Fruit fly (Drosophila melanogaster) whole organism, pupa: ENCODE measurements around the gene CG45049.
A peak's percentile ranks its signal among the peaks of the same experiment; 100 is the strongest.

ENCODE experiments used
- CG10348 ChIP-seq: fragments of 200-800 bp; sonication (Bioruptor generic); IDR thresholded peaks from 2 replicates; pipeline ENCODE4 v1.3.6; 2022; ENCODE audit warnings: missing biosample characterization, missing genetic modification characterization
- CG12605 ChIP-seq: fragments of 200-800 bp; sonication (Bioruptor generic); IDR thresholded peaks from 2 replicates; pipeline ENCODE4 v1.3.6; 2022; ENCODE audit warnings: missing biosample characterization, missing genetic modification characterization
- CG13204 ChIP-seq: fragments of 200-800 bp; sonication (Bioruptor generic); optimal IDR thresholded peaks from 2 replicates; lab custom pipeline; 2018; ENCODE audit warnings: missing biosample characterization, mild to moderate bottlenecking, missing genetic modification characterization, moderate library complexity
- CG14655 ChIP-seq: fragments of 200-800 bp; sonication (Bioruptor generic); optimal IDR thresholded peaks from 3 replicates; lab custom pipeline; 2017; ENCODE audit warnings: mild to moderate bottlenecking, missing biosample characterization, missing genetic modification reagents, missing genetic modification characterization
- CG15710 ChIP-seq: fragments of 200-800 bp; sonication (Bioruptor generic); optimal IDR thresholded peaks from 2 replicates; lab custom pipeline; 2018; ENCODE audit warnings: missing biosample characterization, mild to moderate bottlenecking, missing genetic modification characterization, moderate library complexity
- CG17806 ChIP-seq: fragments of 200-800 bp; sonication (Bioruptor generic); optimal IDR thresholded peaks from 2 replicates; lab custom pipeline; 2018; ENCODE audit warnings: missing biosample characterization, mild to moderate bottlenecking, missing genetic modification characterization, moderate library complexity
- CG32121 ChIP-seq: fragments of 200-800 bp; sonication (Bioruptor generic); IDR thresholded peaks from 2 replicates; pipeline ENCODE4 v1.3.6; 2022; ENCODE audit warnings: missing biosample characterization, missing genetic modification characterization
- CG34367 ChIP-seq: fragments of 200-800 bp; sonication (Bioruptor generic); optimal IDR thresholded peaks from 2 replicates; lab custom pipeline; 2018; ENCODE audit warnings: missing biosample characterization, mild to moderate bottlenecking, missing genetic modification characterization
- CG4496 ChIP-seq: fragments of 200-800 bp; sonication (Bioruptor generic); IDR thresholded peaks from 3 replicates; pipeline ENCODE4 v1.3.6; 2022; ENCODE audit warnings: missing biosample characterization, missing genetic modification characterization
- CG8159 ChIP-seq: fragments of 200-800 bp; sonication (Bioruptor generic); optimal IDR thresholded peaks from 3 replicates; lab custom pipeline; 2018; ENCODE audit warnings: missing biosample characterization, mild to moderate bottlenecking, missing genetic modification characterization, moderate library complexity
- CG8301 ChIP-seq: fragments of 200-800 bp; sonication (Bioruptor generic); optimal IDR thresholded peaks from 2 replicates; lab custom pipeline; 2018; ENCODE audit warnings: missing biosample characterization, mild to moderate bottlenecking, missing genetic modification characterization
- CG9948 ChIP-seq: fragments of 200-800 bp; sonication (Bioruptor generic); optimal IDR thresholded peaks from 2 replicates; lab custom pipeline; 2018; ENCODE audit warnings: missing biosample characterization, mild to moderate bottlenecking, missing genetic modification characterization, moderate library complexity
- D1 ChIP-seq: fragments of 200-800 bp; sonication (Bioruptor generic); optimal IDR thresholded peaks from 2 replicates; lab custom pipeline; 2018; ENCODE audit warnings: missing biosample characterization, mild to moderate bottlenecking, missing genetic modification characterization, moderate library complexity
- EcR ChIP-seq: fragments of 200-800 bp; sonication (Bioruptor generic); optimal IDR thresholded peaks from 3 replicates; lab custom pipeline; 2019; ENCODE audit warnings: missing biosample characterization, missing genetic modification characterization, mild to moderate bottlenecking, moderate library complexity, missing genetic modification reagents
- Ets98B ChIP-seq: fragments of 200-800 bp; sonication (Bioruptor generic); IDR thresholded peaks from 2 replicates; pipeline ENCODE4 v1.3.6; 2022; ENCODE audit warnings: missing biosample characterization, missing genetic modification characterization
- Pif1A ChIP-seq: fragments of 200-800 bp; sonication (Bioruptor generic); optimal IDR thresholded peaks from 3 replicates; lab custom pipeline; 2016; ENCODE audit warnings: missing biosample characterization, missing genetic modification characterization
- Pif1B ChIP-seq: fragments of 200-800 bp; sonication (Bioruptor generic); optimal IDR thresholded peaks from 3 replicates; lab custom pipeline; 2016; ENCODE audit warnings: missing biosample characterization, missing genetic modification characterization
- Snoo ChIP-seq: fragments of 200-800 bp; sonication (Bioruptor generic); optimal IDR thresholded peaks from 3 replicates; lab custom pipeline; 2017; ENCODE audit warnings: missing biosample characterization, mild to moderate bottlenecking, missing genetic modification characterization, inconsistent platforms
- fd96Ca ChIP-seq: fragments of 200-800 bp; sonication (Bioruptor generic); IDR thresholded peaks from 3 replicates; pipeline ENCODE4 v1.3.6; 2022; ENCODE audit warnings: missing biosample characterization, missing genetic modification characterization
- gl ChIP-seq: fragments of 200-800 bp; sonication (Bioruptor generic); optimal IDR thresholded peaks from 2 replicates; lab custom pipeline; 2018; ENCODE audit warnings: missing biosample characterization, mild to moderate bottlenecking, missing genetic modification characterization
- rn ChIP-seq: fragments of 200-800 bp; sonication (Bioruptor generic); IDR thresholded peaks from 2 replicates; pipeline ENCODE4 v1.3.6; 2022; ENCODE audit warnings: missing biosample characterization, missing genetic modification characterization

The CG45049 gene

dm6 chr3R:22726031-22726770 is 566 bp upstream of the CG45049 start, which contains the start of gene RNF220:
RNF220 (minus strand) TSS chr3R:22726414.
- TF ChIP-seq CG10348 (GFP tag; lab: Robert Waterston, UW) = no peak
- TF ChIP-seq CG14655 = peak; percentile 41
- peak; percentile 25 for TF ChIP-seq CG8159 (tag; lab: Kevin White, UChicago)
- TF ChIP-seq Snoo (tag; lab: Kevin White, UChicago) = peak; percentile 1
- peak; percentile 2 for TF ChIP-seq CG15710 (tag; lab: Kevin White, UChicago)
- TF ChIP-seq fd96Ca (GFP tag; lab: Robert Waterston, UW) = no peak
- TF ChIP-seq CG4496 (GFP tag; lab: Robert Waterston, UW) = 0 out of 3 replicates have a peak, but pooled peaks have one; percentile 29
- TF ChIP-seq, all 21 proteins: peak for 5

dm6 chr3R:22727456-22727833 is 678 bp downstream of the CG45049 start:
- TF ChIP-seq rn (no peak), CG13204 (GFP tag; lab: Kevin White, UChicago) (no peak), CG14655 (no peak), Pif1B (GFP tag; lab: Kevin White, UChicago) (no peak), CG17806 (tag; lab: Kevin White, UChicago) (no peak), fd96Ca (GFP tag; lab: Robert Waterston, UW) (no peak), gl (tag; lab: Kevin White, UChicago) (no peak), CG32121 (GFP tag; lab: Robert Waterston, UW) (no peak), CG8301 (no peak), CG10348 (GFP tag; lab: Robert Waterston, UW) (no peak)
- TF ChIP-seq, all 21 proteins: peak for 0

- TF ChIP-seq CG32121 (GFP tag; lab: Robert Waterston, UW) (peak; percentile 51; the same call in 1 of the 2 replicates), CG12605 (GFP tag; lab: Robert Waterston, UW) (peak; percentile 55; the same call in 1 of the 2 replicates), Pif1B (GFP tag; lab: Kevin White, UChicago) (no peak), CG8301 (peak; percentile 64), rn (0 out of 2 replicates have a peak, but pooled peaks have one; percentile 6), CG17806 (tag; lab: Kevin White, UChicago) (peak; percentile 27), CG34367 (tag; lab: Kevin White, UChicago) (peak; percentile 31), fd96Ca (GFP tag; lab: Robert Waterston, UW) (no peak), CG9948 (tag; lab: Kevin White, UChicago) (peak; percentile 53), CG4496 (GFP tag; lab: Robert Waterston, UW) (peak; percentile 80), Ets98B (GFP tag; lab: Robert Waterston, UW) (peak; percentile 70), EcR (GFP tag; lab: Kevin White, UChicago) (no peak)
Observed at dm6 chr3R:22727857-22728256, 1.1 kb downstream of the CG45049 start.

DNA sequence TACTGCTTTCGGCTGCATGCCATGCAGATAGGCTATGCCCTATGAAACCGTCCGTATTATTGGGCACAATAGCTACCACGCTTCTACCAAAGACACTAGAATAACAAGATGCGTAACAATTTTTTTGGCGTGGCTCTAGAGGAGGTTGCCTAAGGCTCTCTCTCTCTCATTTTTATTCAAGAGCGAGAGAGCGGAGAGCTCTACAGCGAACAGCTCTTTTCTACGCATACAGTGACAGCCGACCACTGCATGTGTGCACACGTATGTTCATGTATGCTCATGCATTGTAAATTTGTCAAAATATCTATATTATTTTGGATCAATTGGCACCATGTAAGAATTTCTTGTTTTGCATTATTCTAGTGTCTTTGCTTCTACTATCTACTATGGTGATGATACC is 6.2 kb downstream of the CG45049 start:
- TF ChIP-seq rn = no peak
- TF ChIP-seq D1 (tag; lab: Kevin White, UChicago) = no peak
- TF ChIP-seq CG10348 (GFP tag; lab: Robert Waterston, UW) = no peak
- no peak for TF ChIP-seq fd96Ca (GFP tag; lab: Robert Waterston, UW)
- no peak for TF ChIP-seq CG15710 (tag; lab: Kevin White, UChicago)
- TF ChIP-seq CG4496 (GFP tag; lab: Robert Waterston, UW) = no peak
- TF ChIP-seq Snoo (tag; lab: Kevin White, UChicago) = no peak
- no peak for TF ChIP-seq CG13204 (GFP tag; lab: Kevin White, UChicago)
- no peak for TF ChIP-seq CG12605 (GFP tag; lab: Robert Waterston, UW)
- TF ChIP-seq gl (tag; lab: Kevin White, UChicago) = no peak
- no peak for TF ChIP-seq CG17806 (tag; lab: Kevin White, UChicago)
- no peak for TF ChIP-seq CG32121 (GFP tag; lab: Robert Waterston, UW)

DNA sequence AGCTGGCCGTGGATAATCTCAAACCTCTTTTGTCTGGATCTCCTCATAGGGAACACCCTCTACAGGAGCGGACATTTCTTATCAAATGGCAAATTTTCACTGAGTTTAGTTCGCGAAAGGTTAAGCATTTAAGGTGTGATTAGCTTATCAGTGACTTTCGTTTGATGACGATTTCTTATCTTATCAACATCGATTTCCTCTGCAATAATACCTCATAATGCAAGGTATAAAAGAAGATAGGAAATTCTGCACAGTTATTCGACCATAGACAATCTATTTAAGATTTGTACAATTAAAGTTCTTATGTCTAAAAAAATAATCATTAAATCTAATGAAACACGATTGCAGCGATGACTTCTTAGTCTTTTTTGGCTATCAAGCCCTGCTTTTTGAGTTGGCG is 7.0 kb downstream of the CG45049 start, which contains the start of gene Takl2:
Takl2 (minus strand) TSS at position 101 of the 400 bp plus-strand sequence.
- TF ChIP-seq CG13204 (GFP tag; lab: Kevin White, UChicago) (no peak), CG17806 (tag; lab: Kevin White, UChicago) (no peak), fd96Ca (GFP tag; lab: Robert Waterston, UW) (no peak), Pif1B (GFP tag; lab: Kevin White, UChicago) (no peak), CG14655 (no peak), CG4496 (GFP tag; lab: Robert Waterston, UW) (no peak), CG15710 (tag; lab: Kevin White, UChicago) (no peak), EcR (GFP tag; lab: Kevin White, UChicago) (no peak), gl (tag; lab: Kevin White, UChicago) (no peak), CG12605 (GFP tag; lab: Robert Waterston, UW) (no peak), Ets98B (GFP tag; lab: Robert Waterston, UW) (no peak), CG10348 (GFP tag; lab: Robert Waterston, UW) (no peak), CG9948 (tag; lab: Kevin White, UChicago) (no peak), CG32121 (GFP tag; lab: Robert Waterston, UW) (no peak)
- TF ChIP-seq, all 21 proteins: peak for 0

- no peak for TF ChIP-seq CG9948 (tag; lab: Kevin White, UChicago)
- TF ChIP-seq CG14655 = no peak
- TF ChIP-seq CG12605 (GFP tag; lab: Robert Waterston, UW) = no peak
- no peak for TF ChIP-seq Ets98B (GFP tag; lab: Robert Waterston, UW)
- TF ChIP-seq gl (tag; lab: Kevin White, UChicago) = no peak
- TF ChIP-seq fd96Ca (GFP tag; lab: Robert Waterston, UW) = no peak
- no peak for TF ChIP-seq Pif1B (GFP tag; lab: Kevin White, UChicago)
- TF ChIP-seq CG4496 (GFP tag; lab: Robert Waterston, UW) = no peak
- no peak for TF ChIP-seq CG17806 (tag; lab: Kevin White, UChicago)
- TF ChIP-seq CG10348 (GFP tag; lab: Robert Waterston, UW) = no peak
- TF ChIP-seq CG32121 (GFP tag; lab: Robert Waterston, UW) = no peak
- TF ChIP-seq CG15710 (tag; lab: Kevin White, UChicago) = no peak
- TF ChIP-seq CG34367 (tag; lab: Kevin White, UChicago) = no peak
- no peak for TF ChIP-seq CG13204 (GFP tag; lab: Kevin White, UChicago)
- no peak for TF ChIP-seq Pif1A (GFP tag; lab: Kevin White, UChicago)
- no peak for TF ChIP-seq EcR (GFP tag; lab: Kevin White, UChicago)
Observed at dm6 chr3R:22740930-22741329, 14.2 kb downstream of the CG45049 start, which contains the start of the genes Dcr-1 and CG6985. Dcr-1 (minus strand) TSS chr3R:22741091. CG6985 (plus strand) TSS chr3R:22741150.
